Fruit fly (Drosophila melanogaster): ENCODE results near the gene Ada1-1.

DNA sequence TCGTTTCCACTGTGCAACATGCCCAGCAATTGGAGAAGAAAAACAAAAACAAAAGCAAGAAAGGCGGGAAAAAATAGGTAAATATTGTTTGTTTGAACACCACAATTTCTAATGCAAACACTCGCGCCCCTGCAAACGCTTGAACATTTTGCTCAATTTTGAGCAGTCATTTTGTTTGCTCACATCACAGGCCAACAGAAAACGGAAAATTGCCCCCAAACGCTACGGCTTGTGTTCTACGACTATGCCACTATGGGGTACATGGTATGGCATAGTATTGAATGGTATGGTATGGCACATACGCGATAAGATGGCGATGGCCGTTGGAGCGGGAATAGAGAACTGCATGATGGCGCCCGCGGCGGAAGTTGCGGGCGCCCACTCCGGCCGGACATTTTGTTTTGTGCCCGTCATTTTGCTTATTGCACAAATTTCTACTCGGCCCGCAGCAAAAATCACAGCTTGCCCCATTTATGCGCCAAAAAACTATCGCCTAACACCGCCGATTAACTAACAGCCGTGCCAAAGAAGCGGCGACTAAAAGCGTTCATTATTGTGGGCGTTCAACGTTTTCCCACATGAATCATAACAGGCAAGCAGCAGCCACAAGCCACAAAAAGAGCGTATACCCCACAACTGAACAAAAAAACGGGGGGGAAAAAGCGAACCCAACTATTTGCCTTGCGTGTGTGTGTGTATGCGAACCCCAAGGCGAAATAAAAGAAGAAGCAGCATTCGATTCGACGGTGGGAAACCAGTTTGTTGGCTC lies 7.8 kb downstream of the Ada1-1 start:
- TF ChIP-seq Sin3A (optimal IDR thresholded peaks at IDR 0.05) (no peak), h (optimal IDR thresholded peaks at IDR 0.05) (no peak), insv (optimal IDR thresholded peaks at IDR 0.05) (no peak), Myc (optimal IDR thresholded peaks at IDR 0.05) (no peak)
